Fruit fly (Drosophila melanogaster): ENCODE data around the gene CG9330.

- no peak for TF ChIP-seq kay (GFP tag; ENCODE audit: borderline replicate concordance)
- TF ChIP-seq CG1620 (GFP tag; optimal IDR thresholded peaks at IDR 0.05) = no peak
Observed at dm6 chr3L:19580709-19581227, 5.3 kb upstream of the CG9330 start.

Measured in whole organism, adult.